Worm (Caenorhabditis elegans) whole organism, L1 larva: ENCODE measurements around the gene C16H3.3.

ENCODE experiments used
- C04F5.9 ChIP-seq: sonication (generic microtip); optimal IDR thresholded peaks from 2 replicates; lab custom pipeline; 2016; ENCODE audit warnings: missing genetic modification characterization, missing compliant biosample characterization
- aly-2 ChIP-seq: fragments of 150-350 bp; optimal IDR thresholded peaks from 2 replicates; lab custom pipeline; 2014; ENCODE audit warnings: missing biosample characterization, missing genetic modification characterization
- ama-1 ChIP-seq: fragments of 150-350 bp; optimal IDR thresholded peaks from 2 replicates; lab custom pipeline; 2014
- ceh-63 ChIP-seq: fragments of 200-800 bp; sonication (Bioruptor generic); optimal IDR thresholded peaks from 2 replicates; lab custom pipeline; 2018; ENCODE audit warnings: mild to moderate bottlenecking, missing genetic modification characterization, missing compliant biosample characterization
- ceh-8 ChIP-seq: fragments of 200-800 bp; sonication (Bioruptor generic); optimal IDR thresholded peaks from 2 replicates; lab custom pipeline; 2018; ENCODE audit warnings: mild to moderate bottlenecking, missing genetic modification characterization, moderate library complexity, missing compliant biosample characterization
- ceh-82 ChIP-seq, 3 experiments: fragments of 150-350 bp in 1 of 3; sonication (generic microtip) in 2 of 3; optimal IDR thresholded peaks; 2 replicates each; lab custom pipeline; 2014 to 2017; ENCODE audit warnings: missing biosample characterization in 3 of 3, missing genetic modification characterization in 3 of 3
- dsc-1 ChIP-seq: sonication (generic microtip); optimal IDR thresholded peaks from 2 replicates; lab custom pipeline; 2016; ENCODE audit warnings: mild to moderate bottlenecking, missing genetic modification characterization, missing compliant biosample characterization
- efl-1 ChIP-seq, 4 experiments: fragments of 150-350 bp; optimal IDR thresholded peaks in 3 of 4; peaks in 1 of 4; 1 replicate in 1 of 4; 2 replicates in 3 of 4; lab custom pipeline; 2014; ENCODE audit warnings: missing biosample characterization in 2 of 4, missing genetic modification characterization in 2 of 4, missing genetic modification reagents in 2 of 4
- efl-3 ChIP-seq: fragments of 200-800 bp; sonication (Bioruptor generic); optimal IDR thresholded peaks from 2 replicates; lab custom pipeline; 2018; ENCODE audit warnings: mild to moderate bottlenecking, missing genetic modification characterization, missing compliant biosample characterization
- egl-13 ChIP-seq: sonication (generic microtip); optimal IDR thresholded peaks from 2 replicates; lab custom pipeline; 2016; ENCODE audit warnings: missing genotype, missing genetic modification reagents, missing genetic modification characterization, missing compliant biosample characterization
- egl-27 ChIP-seq, 2 experiments: fragments of 150-350 bp in 1 of 2; sonication (generic microtip); optimal IDR thresholded peaks; 3 replicates each; lab custom pipeline; 2017 to 2018; ENCODE audit warnings: missing biosample characterization in 2 of 2, missing genetic modification characterization in 2 of 2, missing genetic modification reagents in 2 of 2
- elt-2 ChIP-seq: sonication (generic microtip); optimal IDR thresholded peaks from 2 replicates; lab custom pipeline; 2016; ENCODE audit warnings: missing genetic modification characterization, mild to moderate bottlenecking, inconsistent platforms, missing compliant biosample characterization, missing genetic modification reagents
- ets-5 ChIP-seq: fragments of 200-800 bp; sonication (Bioruptor generic); IDR thresholded peaks from 2 replicates; pipeline ENCODE4 v1.3.6; 2022; ENCODE audit warnings: missing genetic modification characterization, missing compliant biosample characterization
- fkh-10 ChIP-seq: sonication (generic microtip); optimal IDR thresholded peaks from 2 replicates; lab custom pipeline; 2017; ENCODE audit warnings: missing biosample characterization, missing genetic modification reagents, missing genetic modification characterization
- fkh-4 ChIP-seq: sonication (generic microtip); optimal IDR thresholded peaks from 2 replicates; lab custom pipeline; 2016; ENCODE audit warnings: missing compliant biosample characterization, missing genetic modification characterization, borderline replicate concordance
- fkh-8 ChIP-seq: sonication (generic microtip); optimal IDR thresholded peaks from 2 replicates; lab custom pipeline; 2016; ENCODE audit warnings: mild to moderate bottlenecking, missing genetic modification characterization, missing compliant biosample characterization
- fos-1 ChIP-seq: fragments of 150-350 bp; optimal IDR thresholded peaks from 2 replicates; lab custom pipeline; 2014; ENCODE audit warnings: missing biosample characterization, missing genetic modification characterization
- grh-1 ChIP-seq: fragments of 200-800 bp; sonication (Bioruptor generic); IDR thresholded peaks from 2 replicates; pipeline ENCODE4 v1.3.6; 2022; ENCODE audit warnings: missing genetic modification reagents, missing genetic modification characterization, missing compliant biosample characterization
- irx-1 ChIP-seq: sonication (generic microtip); optimal IDR thresholded peaks from 2 replicates; lab custom pipeline; 2016; ENCODE audit warnings: missing genetic modification characterization, missing compliant biosample characterization
- lin-13 ChIP-seq: fragments of 150-350 bp; optimal IDR thresholded peaks from 2 replicates; lab custom pipeline; 2014; ENCODE audit warnings: missing biosample characterization, missing genetic modification reagents, missing genetic modification characterization
- lin-14 ChIP-seq: fragments of 200-800 bp; sonication (Bioruptor generic); optimal IDR thresholded peaks from 2 replicates; lab custom pipeline; 2018; ENCODE audit warnings: mild to moderate bottlenecking, missing genetic modification characterization, moderate library complexity, missing compliant biosample characterization
- lin-15B ChIP-seq: fragments of 150-350 bp; sonication (generic microtip); optimal IDR thresholded peaks from 3 replicates; lab custom pipeline; 2014; ENCODE audit warnings: missing biosample characterization, missing genetic modification characterization
- lin-35 ChIP-seq, 2 experiments: fragments of 150-350 bp; optimal IDR thresholded peaks; 2 replicates each; lab custom pipeline; 2014; ENCODE audit warnings: missing biosample characterization in 2 of 2, missing genetic modification characterization in 2 of 2, missing genetic modification reagents in 2 of 2
- lin-39 ChIP-seq: fragments of 150-350 bp; optimal IDR thresholded peaks from 2 replicates; lab custom pipeline; 2014; ENCODE audit warnings: missing biosample characterization, missing genetic modification reagents, missing genetic modification characterization
- lir-3 ChIP-seq: sonication (generic microtip); optimal IDR thresholded peaks from 2 replicates; lab custom pipeline; 2016; ENCODE audit warnings: mild to moderate bottlenecking, missing genetic modification characterization, moderate library complexity, missing compliant biosample characterization; ENCODE audit not compliant: poor library complexity
- lsy-2 ChIP-seq, 2 experiments: fragments of 150-350 bp; optimal IDR thresholded peaks; 2 replicates each; lab custom pipeline; 2014; ENCODE audit warnings: missing biosample characterization in 2 of 2, missing genetic modification characterization in 2 of 2
- mef-2 ChIP-seq: fragments of 150-350 bp; optimal IDR thresholded peaks from 2 replicates; lab custom pipeline; 2014; ENCODE audit warnings: missing biosample characterization, missing genetic modification characterization
- nhr-19 ChIP-seq: fragments of 200-800 bp; sonication (Bioruptor generic); conservative IDR thresholded peaks from 2 replicates; pipeline ENCODE4 v1.3.6; 2022; ENCODE audit warnings: missing genetic modification characterization, missing compliant biosample characterization
- nhr-20 ChIP-seq: sonication (generic microtip); optimal IDR thresholded peaks from 2 replicates; lab custom pipeline; 2016; ENCODE audit warnings: mild to moderate bottlenecking, missing genetic modification characterization, missing compliant biosample characterization
- nhr-28 ChIP-seq: fragments of 150-350 bp; optimal IDR thresholded peaks from 2 replicates; lab custom pipeline; 2014; ENCODE audit warnings: missing biosample characterization, missing genetic modification characterization
- nhr-47 ChIP-seq: sonication (generic microtip); optimal IDR thresholded peaks from 2 replicates; lab custom pipeline; 2016; ENCODE audit warnings: mild to moderate bottlenecking, missing genetic modification characterization, moderate library complexity, missing compliant biosample characterization
- nhr-71 ChIP-seq: sonication (generic microtip); optimal IDR thresholded peaks from 2 replicates; lab custom pipeline; 2016; ENCODE audit warnings: mild to moderate bottlenecking, missing genetic modification characterization, moderate library complexity, missing compliant biosample characterization
- nhr-84 ChIP-seq: sonication (generic microtip); optimal IDR thresholded peaks from 2 replicates; lab custom pipeline; 2017; ENCODE audit warnings: missing biosample characterization, missing genetic modification characterization
- pax-3 ChIP-seq: fragments of 200-800 bp; sonication (Bioruptor generic); optimal IDR thresholded peaks from 2 replicates; lab custom pipeline; 2018; ENCODE audit warnings: mild to moderate bottlenecking, missing genetic modification characterization, moderate library complexity, missing compliant biosample characterization
- pqm-1 ChIP-seq: sonication (generic microtip); optimal IDR thresholded peaks from 3 replicates; lab custom pipeline; 2017; ENCODE audit warnings: missing biosample characterization, missing genetic modification characterization
- rnt-1 ChIP-seq: sonication (generic microtip); optimal IDR thresholded peaks from 2 replicates; lab custom pipeline; 2016; ENCODE audit warnings: mild to moderate bottlenecking, missing genetic modification characterization, moderate library complexity, missing compliant biosample characterization
- skn-1 ChIP-seq: fragments of 150-350 bp; optimal IDR thresholded peaks from 2 replicates; lab custom pipeline; 2014; ENCODE audit warnings: missing biosample characterization, missing genetic modification characterization
- snu-23 ChIP-seq: sonication (generic microtip); optimal IDR thresholded peaks from 2 replicates; lab custom pipeline; 2016; ENCODE audit warnings: missing genetic modification characterization, missing compliant biosample characterization
- sox-4 ChIP-seq: sonication (generic microtip); optimal IDR thresholded peaks from 2 replicates; lab custom pipeline; 2016; ENCODE audit warnings: missing genetic modification characterization, missing compliant biosample characterization
- sptf-1 ChIP-seq: fragments of 150-350 bp; optimal IDR thresholded peaks from 2 replicates; lab custom pipeline; 2014; ENCODE audit warnings: missing biosample characterization, missing genetic modification characterization
- sup-37 ChIP-seq: fragments of 200-800 bp; sonication (Bioruptor generic); optimal IDR thresholded peaks from 2 replicates; lab custom pipeline; 2018; ENCODE audit warnings: mild to moderate bottlenecking, missing genetic modification characterization, missing compliant biosample characterization
- tbx-2 ChIP-seq: sonication (generic microtip); optimal IDR thresholded peaks from 2 replicates; lab custom pipeline; 2016; ENCODE audit warnings: missing genetic modification characterization, missing compliant biosample characterization
- tlp-1 ChIP-seq: fragments of 150-350 bp; optimal IDR thresholded peaks from 2 replicates; lab custom pipeline; 2014; ENCODE audit warnings: missing biosample characterization, missing genetic modification characterization
- unc-130 ChIP-seq: fragments of 150-350 bp; optimal IDR thresholded peaks from 2 replicates; lab custom pipeline; 2017; ENCODE audit warnings: missing biosample characterization, missing genetic modification characterization, inconsistent platforms
- unc-30 ChIP-seq: sonication (generic microtip); optimal IDR thresholded peaks from 2 replicates; lab custom pipeline; 2017; ENCODE audit warnings: missing biosample characterization, missing genetic modification characterization
- vab-15 ChIP-seq: sonication (generic microtip); optimal IDR thresholded peaks from 2 replicates; lab custom pipeline; 2017; ENCODE audit warnings: missing genotype, mild to moderate bottlenecking, missing genetic modification characterization, missing compliant biosample characterization
- xbp-1 ChIP-seq: sonication (generic microtip); optimal IDR thresholded peaks from 2 replicates; lab custom pipeline; 2016; ENCODE audit warnings: missing genetic modification characterization, missing compliant biosample characterization
- zag-1 ChIP-seq: fragments of 150-350 bp; optimal IDR thresholded peaks from 2 replicates; lab custom pipeline; 2014; ENCODE audit warnings: missing biosample characterization, missing genetic modification characterization
- ztf-11 ChIP-seq, 2 experiments: sonication (generic microtip); optimal IDR thresholded peaks; 2 replicates each; lab custom pipeline; 2016 to 2017; ENCODE audit warnings: missing genetic modification characterization in 2 of 2, missing biosample characterization in 1 of 2, missing compliant biosample characterization in 1 of 2

Gene C16H3.3

DNA sequence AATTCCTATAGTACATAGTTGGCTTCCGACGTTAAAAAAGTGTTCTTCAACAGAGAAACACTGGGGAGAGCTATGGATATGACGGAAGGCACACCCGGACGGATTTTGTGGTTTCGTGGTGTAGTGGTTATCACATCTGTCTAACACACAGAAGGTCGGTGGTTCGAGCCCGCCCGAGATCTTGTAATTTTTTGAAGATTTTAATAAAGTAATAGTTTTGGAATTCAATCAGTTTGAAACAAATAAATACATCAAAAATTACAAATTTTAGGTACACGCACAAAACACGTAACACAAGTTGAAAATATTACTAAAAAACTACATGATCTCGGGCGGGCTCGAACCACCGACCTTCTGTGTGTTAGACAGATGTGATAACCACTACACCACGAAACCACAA is 1.3 kb upstream of the C16H3.3 start:
- TF ChIP-seq nhr-47 (tag; lab: Kevin White, UChicago) (peak; percentile 39), ceh-82 (tag; optimal IDR thresholded peaks at IDR 0.05; lab: Kevin White, UChicago) (no peak), nhr-20 (tag; lab: Kevin White, UChicago) (peak; percentile 3), rnt-1 (tag; lab: Kevin White, UChicago) (peak; percentile 54), grh-1 (GFP tag; lab: Robert Waterston, UW) (0 out of 2 replicates have a peak, but pooled peaks have one; percentile 11), aly-2 (tag; lab: Kevin White, UChicago) (no peak), dsc-1 (tag; lab: Kevin White, UChicago) (peak; percentile 64), sup-37 (GFP tag; lab: Kevin White, UChicago) (no peak), nhr-19 (GFP tag; lab: Robert Waterston, UW) (peak; percentile 57), lin-13 (GFP tag; lab: Kevin White, UChicago) (peak; percentile 4), snu-23 (GFP tag; lab: Kevin White, UChicago) (peak; percentile 29), nhr-71 (tag; lab: Kevin White, UChicago) (peak; percentile 30), lin-14 (GFP tag; lab: Kevin White, UChicago) (peak; percentile 1), sptf-1 (tag; lab: Kevin White, UChicago) (no peak)

DNA sequence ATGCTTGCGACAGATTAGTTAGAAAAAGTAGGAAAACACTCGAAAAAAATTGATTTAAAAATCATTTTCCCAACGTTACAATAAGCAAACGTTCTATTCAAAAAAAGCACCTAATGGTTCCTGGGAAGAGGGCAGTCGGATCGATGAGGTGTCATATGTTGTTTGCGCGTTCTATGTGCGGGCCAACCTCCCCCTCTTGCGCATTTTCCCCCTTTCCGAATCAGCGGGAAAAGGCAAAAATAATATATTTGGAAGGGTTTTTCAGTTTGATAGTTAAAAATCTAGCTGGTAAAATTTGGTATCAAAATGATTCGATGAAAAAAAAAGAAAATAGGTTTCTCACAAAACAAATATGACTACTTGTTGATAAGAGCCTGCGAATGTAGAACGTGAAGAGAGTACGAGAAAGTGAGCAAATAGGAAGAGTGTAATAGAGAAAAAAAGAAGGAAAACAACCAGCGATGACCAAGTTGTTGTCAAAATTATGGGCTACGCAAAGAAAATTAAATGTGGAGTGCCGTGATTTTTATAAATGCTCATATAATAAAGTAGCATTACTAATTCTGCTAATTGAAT is 646 bp upstream of the C16H3.3 start:
- TF ChIP-seq fkh-8 (tag; lab: Kevin White, UChicago) (peak; percentile 72), nhr-84 (tag; lab: Kevin White, UChicago) (no peak), skn-1 (tag; lab: Kevin White, UChicago) (peak; percentile 46), irx-1 (peak; percentile 31), mef-2 (no peak), lin-39 (tag; lab: Kevin White, UChicago) (no peak), fos-1 (no peak), efl-3 (GFP tag; lab: Kevin White, UChicago) (no peak), ets-5 (GFP tag; lab: Robert Waterston, UW) (no peak), sox-4 (tag; lab: Kevin White, UChicago) (no peak), snu-23 (GFP tag; lab: Kevin White, UChicago) (peak; percentile 79), tbx-2 (tag; lab: Kevin White, UChicago) (peak; percentile 53), elt-2 (tag; lab: Kevin White, UChicago) (peak; percentile 35), lir-3 (tag; lab: Kevin White, UChicago) (no peak), fkh-4 (tag; lab: Kevin White, UChicago) (no peak), pax-3 (tag; lab: Kevin White, UChicago) (no peak), lin-13 (GFP tag; lab: Kevin White, UChicago) (peak; percentile 57), ceh-63 (no peak), ztf-11 (tag; optimal IDR thresholded peaks at IDR 0.05; lab: Kevin White, UChicago) (no peak), tlp-1 (tag; lab: Kevin White, UChicago) (no peak), unc-30 (tag; lab: Kevin White, UChicago) (no peak), lin-15B (tag; lab: Kevin White, UChicago) (no peak), egl-27 (tag; optimal IDR thresholded peaks at IDR 0.05; lab: Kevin White, UChicago) (no peak), lsy-2 (tag; optimal IDR thresholded peaks at IDR 0.05; lab: Kevin White, UChicago) (peak; percentile 62 to 66), fkh-10 (GFP tag; lab: Kevin White, UChicago) (no peak), unc-130 (no peak), zag-1 (no peak), egl-13 (peak; percentile 24), C04F5.9 (tag; lab: Kevin White, UChicago) (no peak), vab-15 (no peak), lin-35 (GFP tag; optimal IDR thresholded peaks at IDR 0.05; lab: Kevin White, UChicago) (peak; percentile 56 to 73), sup-37 (GFP tag; lab: Kevin White, UChicago) (no peak), efl-1 (optimal IDR thresholded peaks at IDR 0.05; lab: Kevin White, UChicago) (peak; percentile 76 to 78), efl-1 (GFP tag; optimal IDR thresholded peaks at IDR 0.05 in 1 of 2; lab: Kevin White, UChicago) (peak; percentile 62 to 93), xbp-1 (tag; lab: Kevin White, UChicago) (peak; percentile 36), pqm-1 (tag; lab: Kevin White, UChicago) (no peak), nhr-28 (tag; lab: Kevin White, UChicago) (no peak), ama-1 (lab: Kevin White, UChicago) (no peak), ceh-82 (tag; optimal IDR thresholded peaks at IDR 0.05; lab: Kevin White, UChicago) (peak in 2 of 3 experiments; percentile 24 to 66), ceh-8 (GFP tag; lab: Kevin White, UChicago) (no peak), rnt-1 (tag; lab: Kevin White, UChicago) (peak; percentile 57), grh-1 (GFP tag; lab: Robert Waterston, UW) (no peak), nhr-71 (tag; lab: Kevin White, UChicago) (peak; percentile 80)
